Worm (Caenorhabditis elegans) whole organism, midembryonic: ENCODE data around the gene fbxa-127.

Experiments used
- T22C8.4 ChIP-seq: fragments of 200-800 bp; sonication (Bioruptor generic); IDR thresholded peaks from 2 replicates; pipeline ENCODE4 v1.3.6; 2022; ENCODE audit warnings: missing genetic modification characterization, missing compliant biosample characterization
- cog-1 ChIP-seq: sonication (generic microtip); optimal IDR thresholded peaks from 2 replicates; lab custom pipeline; 2016; ENCODE audit warnings: missing genetic modification characterization, missing compliant biosample characterization
- flt-1 ChIP-seq: fragments of 200-800 bp; sonication (Bioruptor generic); IDR thresholded peaks from 2 replicates; pipeline ENCODE4 v1.3.6; 2022; ENCODE audit warnings: missing genetic modification characterization, missing compliant biosample characterization
- klf-2 ChIP-seq: fragments of 200-800 bp; sonication (Bioruptor generic); conservative IDR thresholded peaks from 2 replicates; pipeline ENCODE4 v1.3.6; 2022; ENCODE audit warnings: missing genetic modification reagents, missing genetic modification characterization, missing compliant biosample characterization
- ref-1 ChIP-seq: fragments of 200-800 bp; sonication (Bioruptor generic); conservative IDR thresholded peaks from 2 replicates; pipeline ENCODE4 v1.3.6; 2022; ENCODE audit warnings: missing genetic modification reagents, missing genetic modification characterization, missing compliant biosample characterization
- ztf-23 ChIP-seq: fragments of 200-800 bp; sonication (Bioruptor generic); IDR thresholded peaks from 2 replicates; pipeline ENCODE4 v1.3.6; 2022; ENCODE audit warnings: missing genetic modification reagents, missing genetic modification characterization, missing compliant biosample characterization
- ztf-29 ChIP-seq: fragments of 200-800 bp; sonication (Bioruptor generic); IDR thresholded peaks from 2 replicates; pipeline ENCODE4 v1.3.6; 2022; ENCODE audit warnings: missing genetic modification reagents, missing genetic modification characterization, missing compliant biosample characterization

DNA sequence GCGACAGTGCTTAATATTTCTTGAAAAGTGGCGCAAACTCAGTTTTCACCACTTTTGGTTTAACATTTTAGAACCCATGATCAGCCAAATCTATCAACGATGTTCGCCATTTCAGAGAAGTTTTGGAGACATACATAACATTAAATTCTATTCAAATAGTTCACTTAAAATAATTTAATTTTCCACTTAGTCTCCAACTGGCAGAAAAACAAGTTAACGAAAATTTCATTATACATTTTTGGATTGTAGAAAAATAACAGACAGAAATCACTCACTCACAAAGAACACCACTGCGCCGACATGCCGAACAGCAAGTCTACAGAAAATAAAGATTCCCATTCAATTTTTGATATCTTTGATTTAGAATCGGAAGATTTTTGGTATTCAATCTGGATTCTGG, 48.5 kb upstream of the fbxa-127 start, which contains the start of gene srw-44:
- TF ChIP-seq flt-1 = no peak
- TF ChIP-seq cog-1 (tag; lab: Kevin White, UChicago) = no peak
- no peak for TF ChIP-seq klf-2 (GFP tag; lab: Robert Waterston, UW)
- TF ChIP-seq ztf-29 (GFP tag; lab: Robert Waterston, UW) = no peak
- TF ChIP-seq ztf-23 = no peak
- TF ChIP-seq ref-1 (GFP tag; lab: Robert Waterston, UW) = no peak
- no peak for TF ChIP-seq T22C8.4 (GFP tag; lab: Robert Waterston, UW)
